Worm (Caenorhabditis elegans): ENCODE results near the gene F56B6.6.

DNA sequence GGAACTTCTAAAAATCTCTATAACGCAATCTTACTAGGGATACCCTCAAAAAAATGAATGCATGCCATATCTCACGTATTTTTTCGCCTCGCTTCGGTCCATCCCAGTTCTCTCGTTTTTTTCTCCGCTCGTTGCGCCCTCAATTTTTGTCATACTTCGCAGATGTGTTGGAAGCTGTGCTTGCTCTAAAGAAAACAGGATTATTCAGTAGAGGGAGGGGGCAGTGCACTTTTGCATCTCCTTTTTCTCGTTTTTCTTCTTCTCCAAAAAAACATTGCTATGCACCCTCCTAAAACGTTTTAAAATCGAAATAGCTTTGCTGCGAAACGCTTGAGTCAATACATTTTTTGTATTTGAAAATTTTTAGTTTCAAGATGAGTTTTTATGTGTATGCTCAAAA lies 2.7 kb upstream of the F56B6.6 start:
- TF ChIP-seq ztf-4 (tag; optimal IDR thresholded peaks at IDR 0.05) = no peak
- no peak for TF ChIP-seq nhr-77 (tag; optimal IDR thresholded peaks at IDR 0.05)
- no peak for TF ChIP-seq nhr-11 (tag; optimal IDR thresholded peaks at IDR 0.05)
- TF ChIP-seq snpc-4 (tag; optimal IDR thresholded peaks at IDR 0.05) = no peak
- TF ChIP-seq ztf-11 (tag; optimal IDR thresholded peaks at IDR 0.05) = no peak
- TF ChIP-seq elt-3 (tag; optimal IDR thresholded peaks at IDR 0.05) = no peak
- no peak for TF ChIP-seq nhr-28 (tag; optimal IDR thresholded peaks at IDR 0.05)
- peak; percentile 30 for TF ChIP-seq hmg-11 (tag; optimal IDR thresholded peaks at IDR 0.05)
- no peak for TF ChIP-seq lin-15B (tag; optimal IDR thresholded peaks at IDR 0.05)
- TF ChIP-seq unc-39 (tag; optimal IDR thresholded peaks at IDR 0.05) = no peak
- TF ChIP-seq jun-1 (tag; optimal IDR thresholded peaks at IDR 0.05) = no peak
- TF ChIP-seq sea-2 (GFP tag; optimal IDR thresholded peaks at IDR 0.05) = no peak
- no peak for TF ChIP-seq unc-62 (GFP tag; optimal IDR thresholded peaks at IDR 0.05)
